Worm (Caenorhabditis elegans) whole organism, L4 larva: Measurements from ENCODE around the gene npr-2.
A peak's percentile ranks its signal among the peaks of the same experiment; 100 is the strongest.

Experiments
- ceh-28 ChIP-seq: fragments of 150-350 bp; optimal IDR thresholded peaks from 2 replicates; lab custom pipeline; 2014; ENCODE audit warnings: missing biosample characterization, missing genetic modification reagents, missing genetic modification characterization
- ceh-82 ChIP-seq: sonication (generic microtip); optimal IDR thresholded peaks from 2 replicates; lab custom pipeline; 2017; ENCODE audit warnings: missing biosample characterization, missing genetic modification characterization
- cey-2 ChIP-seq: sonication (generic microtip); optimal IDR thresholded peaks from 3 replicates; lab custom pipeline; 2017; ENCODE audit warnings: missing genetic modification characterization, mild to moderate bottlenecking, missing compliant biosample characterization, antibody characterized with exemption, borderline replicate concordance; ENCODE audit not compliant: insufficient read depth
- egl-27 ChIP-seq: sonication (generic microtip); optimal IDR thresholded peaks from 3 replicates; lab custom pipeline; 2017; ENCODE audit warnings: missing biosample characterization, missing genetic modification reagents, missing genetic modification characterization
- lsy-2 ChIP-seq, 2 experiments: fragments of 150-350 bp in 1 of 2; sonication (generic microtip) in 1 of 2; optimal IDR thresholded peaks; 2 replicates each; lab custom pipeline; 2014 to 2017; ENCODE audit warnings: missing biosample characterization in 2 of 2, missing genetic modification characterization in 2 of 2
- pha-4 ChIP-seq, 2 experiments: fragments of 150-350 bp in 1 of 2; fragments of 200-800 bp in 1 of 2; sonication (Bioruptor generic) in 1 of 2; IDR thresholded peaks in 1 of 2; optimal IDR thresholded peaks in 1 of 2; 2 replicates each; pipeline versions ENCODE4 v1.3.6 to Lab custom; 2014 to 2022; ENCODE audit warnings: missing genetic modification characterization in 2 of 2, missing genetic modification reagents in 2 of 2, missing biosample characterization in 1 of 2, missing compliant biosample characterization in 1 of 2
- pqm-1 ChIP-seq: sonication (generic microtip); optimal IDR thresholded peaks from 2 replicates; lab custom pipeline; 2017; ENCODE audit warnings: missing biosample characterization, missing genetic modification characterization
- spr-3 ChIP-seq: fragments of 200-800 bp; sonication (Bioruptor generic); optimal IDR thresholded peaks from 2 replicates; lab custom pipeline; 2018; ENCODE audit warnings: mild to moderate bottlenecking, missing genetic modification characterization, missing compliant biosample characterization
- unc-62 ChIP-seq, 3 experiments: fragments of 150-350 bp in 1 of 3; sonication (generic microtip); optimal IDR thresholded peaks in 2 of 3; peaks in 1 of 3; 1 replicate in 1 of 3; 2 replicates in 2 of 3; lab custom pipeline; 2014 to 2017; ENCODE audit warnings: missing biosample characterization in 3 of 3, missing genetic modification characterization in 3 of 3, missing genetic modification reagents in 3 of 3, missing genotype in 1 of 3
- zag-1 ChIP-seq: fragments of 150-350 bp; optimal IDR thresholded peaks from 2 replicates; lab custom pipeline; 2014; ENCODE audit warnings: missing biosample characterization, missing genetic modification characterization

ce11 chrIV:9537500-9537899 is 42.4 kb downstream of the npr-2 start:
- TF ChIP-seq cey-2 (tag; lab: Kevin White, UChicago) (no peak), ceh-28 (tag; lab: Kevin White, UChicago) (no peak), egl-27 (no peak), unc-62 (GFP tag; optimal IDR thresholded peaks at IDR 0.05 in 1 of 2; lab: Kevin White, UChicago) (no peak), unc-62 (tag; optimal IDR thresholded peaks at IDR 0.05; lab: Kevin White, UChicago) (no peak), ceh-82 (tag; lab: Kevin White, UChicago) (no peak), pqm-1 (tag; lab: Kevin White, UChicago) (peak; percentile 77), spr-3 (GFP tag; lab: Kevin White, UChicago) (no peak), lsy-2 (tag; optimal IDR thresholded peaks at IDR 0.05; lab: Kevin White, UChicago) (no peak), zag-1 (tag; lab: Kevin White, UChicago) (no peak), pha-4 (GFP tag; IDR thresholded peaks at IDR 0.05; lab: Robert Waterston, UW) (no peak), pha-4 (tag; optimal IDR thresholded peaks at IDR 0.05; lab: Kevin White, UChicago) (no peak)
